Worm (Caenorhabditis elegans) whole organism, midembryonic: Measurements from ENCODE around the gene daf-18.

Experiments used
- flt-1 ChIP-seq: fragments of 200-800 bp; sonication (Bioruptor generic); IDR thresholded peaks from 2 replicates; pipeline ENCODE4 v1.3.6; 2022; ENCODE audit warnings: missing genetic modification characterization, missing compliant biosample characterization
- klf-2 ChIP-seq: fragments of 200-800 bp; sonication (Bioruptor generic); conservative IDR thresholded peaks from 2 replicates; pipeline ENCODE4 v1.3.6; 2022; ENCODE audit warnings: missing genetic modification reagents, missing genetic modification characterization, missing compliant biosample characterization
- med-1 ChIP-seq: sonication (generic microtip); optimal IDR thresholded peaks from 2 replicates; lab custom pipeline; 2017; ENCODE audit warnings: missing genetic modification characterization, mild to moderate bottlenecking, missing compliant biosample characterization, antibody characterized with exemption, missing genetic modification reagents; ENCODE audit not compliant: insufficient read depth
- ref-1 ChIP-seq: fragments of 200-800 bp; sonication (Bioruptor generic); conservative IDR thresholded peaks from 2 replicates; pipeline ENCODE4 v1.3.6; 2022; ENCODE audit warnings: missing genetic modification reagents, missing genetic modification characterization, missing compliant biosample characterization
- tab-1 ChIP-seq: fragments of 200-800 bp; sonication (Bioruptor generic); IDR thresholded peaks from 2 replicates; pipeline ENCODE4 v1.3.6; 2022; ENCODE audit warnings: missing genetic modification characterization, missing compliant biosample characterization
- ztf-23 ChIP-seq: fragments of 200-800 bp; sonication (Bioruptor generic); IDR thresholded peaks from 2 replicates; pipeline ENCODE4 v1.3.6; 2022; ENCODE audit warnings: missing genetic modification reagents, missing genetic modification characterization, missing compliant biosample characterization
- ztf-29 ChIP-seq: fragments of 200-800 bp; sonication (Bioruptor generic); IDR thresholded peaks from 2 replicates; pipeline ENCODE4 v1.3.6; 2022; ENCODE audit warnings: missing genetic modification reagents, missing genetic modification characterization, missing compliant biosample characterization

ce11 chrIV:420686-421085 is 4.3 kb downstream of the daf-18 start:
- no peak for TF ChIP-seq ztf-23 (GFP tag; lab: Robert Waterston, UW)
- no peak for TF ChIP-seq ztf-29
- TF ChIP-seq med-1 (GFP tag; lab: Kevin White, UChicago), result no peak
- no peak for TF ChIP-seq klf-2 (GFP tag; lab: Robert Waterston, UW)
- no peak for TF ChIP-seq ref-1
- TF ChIP-seq flt-1, result no peak
- TF ChIP-seq tab-1 (GFP tag; lab: Robert Waterston, UW), result no peak
